Fruit fly (Drosophila melanogaster): ENCODE results near the gene Nfs1.

DNA sequence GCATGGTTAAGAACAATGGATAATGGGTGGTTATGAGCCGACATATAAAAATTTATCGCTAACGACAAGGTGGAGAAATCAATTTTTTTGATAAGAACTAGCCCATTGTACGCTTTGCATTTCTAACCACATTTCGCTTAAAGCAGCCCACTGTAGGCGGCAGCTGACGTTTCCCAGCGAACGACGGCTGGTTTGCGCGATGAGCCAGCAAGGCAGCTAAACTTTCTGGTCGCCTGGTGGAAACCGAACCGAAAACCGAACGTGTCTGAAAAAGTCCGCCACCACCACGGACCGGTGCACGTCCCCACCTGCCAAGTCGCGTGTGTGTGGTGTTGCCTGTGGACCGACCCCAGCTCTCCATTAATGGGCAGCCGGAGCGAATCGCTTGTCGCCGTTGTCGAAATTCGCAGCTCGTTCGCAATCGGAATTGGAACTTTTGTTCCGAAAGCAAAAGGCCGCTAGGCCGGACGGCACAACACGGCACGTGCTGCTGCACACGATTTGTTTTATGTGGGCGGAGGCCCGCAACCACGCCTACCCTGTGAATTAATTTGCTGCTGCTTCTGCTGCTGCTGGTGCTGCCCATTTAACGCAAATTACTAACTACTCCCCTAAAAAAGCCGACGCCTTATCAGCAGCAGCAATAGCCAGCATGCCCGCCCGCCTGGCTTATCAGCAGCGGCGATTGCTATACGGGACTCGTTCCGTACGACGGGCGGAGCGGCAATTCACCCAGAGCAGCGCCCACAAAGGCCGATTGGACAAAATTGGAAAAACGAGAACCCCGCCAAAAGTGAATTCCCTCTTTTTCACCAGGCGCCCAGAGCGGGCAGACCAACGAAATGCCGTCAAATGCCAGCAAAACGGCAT is 3.7 kb downstream of the Nfs1 start:
- TF ChIP-seq CG11247 (GFP tag; IDR thresholded peaks at IDR 0.05): no peak
- TF ChIP-seq CG2199 (GFP tag; IDR thresholded peaks at IDR 0.05): no peak

All from whole organism, embryonic.